Fruit fly (Drosophila melanogaster) Kc167 (cell line): ENCODE data around the gene glob1.

Source experiments
- Myc ChIP-seq: fragments of >200 bp; optimal IDR thresholded peaks from 2 replicates; lab custom pipeline; 2017; ENCODE audit warnings: missing external identifiers
- Sin3A ChIP-seq: fragments of >200 bp; optimal IDR thresholded peaks from 2 replicates; lab custom pipeline; 2018; ENCODE audit warnings: missing external identifiers
- h ChIP-seq: fragments of >200 bp; optimal IDR thresholded peaks from 3 replicates; lab custom pipeline; 2018; ENCODE audit warnings: missing external identifiers
- psq ChIP-seq: fragments of >200 bp; optimal IDR thresholded peaks from 2 replicates; lab custom pipeline; 2017; ENCODE audit warnings: missing external identifiers
- ttk ChIP-seq: sonication (Bioruptor generic); optimal IDR thresholded peaks from 2 replicates; lab custom pipeline; 2017; ENCODE audit warnings: missing external identifiers

DNA sequence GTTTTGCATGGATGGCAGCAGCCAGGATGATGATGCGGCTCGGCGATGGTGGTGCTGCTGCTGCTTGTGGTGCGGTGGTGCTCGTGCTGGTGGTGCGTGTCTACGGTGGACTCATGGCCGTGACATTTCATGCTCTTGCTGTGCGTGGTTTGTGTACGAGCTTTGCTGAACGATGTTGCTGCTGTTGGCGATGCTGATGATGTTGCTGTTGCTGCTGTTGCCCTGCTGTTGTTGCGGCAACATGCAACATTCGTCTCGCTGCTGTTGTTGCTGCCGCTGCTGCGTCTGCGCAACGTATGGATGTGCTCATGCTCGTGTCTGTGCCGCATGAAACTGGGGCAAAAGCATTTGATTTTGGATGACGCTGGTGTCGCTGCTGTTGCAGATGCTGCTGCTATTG is 8.8 kb upstream of the glob1 start:
- TF ChIP-seq h (lab: Kevin White, UChicago) (no peak), psq (lab: Kevin White, UChicago) (no peak), ttk (lab: Kevin White, UChicago) (no peak), Myc (lab: Kevin White, UChicago) (no peak), Sin3A (no peak)
